Fruit fly (Drosophila melanogaster) Kc167 (cell line): ENCODE measurements around the gene CG10562.

Experiments used
- Sin3A ChIP-seq: fragments of >200 bp; optimal IDR thresholded peaks from 2 replicates; lab custom pipeline; 2018; ENCODE audit warnings: missing external identifiers
- h ChIP-seq: fragments of >200 bp; optimal IDR thresholded peaks from 3 replicates; lab custom pipeline; 2018; ENCODE audit warnings: missing external identifiers
- psq ChIP-seq: fragments of >200 bp; optimal IDR thresholded peaks from 2 replicates; lab custom pipeline; 2017; ENCODE audit warnings: missing external identifiers

- TF ChIP-seq psq (lab: Kevin White, UChicago) (no peak), Sin3A (lab: Kevin White, UChicago) (no peak), h (lab: Kevin White, UChicago) (no peak)
Observed at dm6 chr3R:25299507-25299964, 23.0 kb downstream of the CG10562 start, which contains the start of gene CG31288.
